Worm (Caenorhabditis elegans): Measurements from ENCODE around the gene F28A12.3.

DNA sequence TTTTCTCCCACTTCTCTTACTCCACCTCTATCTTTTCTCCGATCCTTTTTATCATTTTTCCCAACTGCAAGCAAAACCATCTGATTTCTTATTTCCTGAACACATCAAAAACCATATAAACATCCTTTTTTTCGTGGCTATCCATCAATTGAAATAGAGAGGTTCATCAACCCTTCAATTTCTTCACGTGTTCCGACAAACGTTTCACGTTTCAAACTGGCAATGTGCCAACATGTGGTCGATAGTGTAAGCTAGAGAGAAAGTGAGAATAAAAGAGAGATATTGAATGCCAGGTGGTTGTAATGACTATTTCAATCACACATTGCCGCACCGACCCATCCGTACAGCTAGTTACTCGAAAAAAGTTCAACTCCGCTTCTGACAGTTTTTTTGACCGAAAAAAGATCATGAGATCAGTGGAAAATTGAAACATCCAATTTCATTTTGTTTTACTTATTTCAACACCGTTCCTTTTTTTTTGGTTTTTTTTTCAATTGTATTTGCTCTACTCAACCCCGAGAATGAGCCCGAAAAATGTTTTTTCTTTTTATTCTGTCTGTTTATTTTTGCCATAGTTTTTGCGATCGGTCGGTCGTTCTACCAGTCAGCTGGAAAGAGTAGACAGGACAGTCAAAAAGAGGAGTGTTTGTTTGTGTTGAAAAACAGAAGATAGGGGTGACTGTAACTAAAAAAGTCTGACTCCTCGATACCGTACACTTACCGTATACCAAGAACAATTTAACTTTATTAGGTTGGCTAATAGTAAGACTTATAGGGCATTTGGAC lies 17.6 kb upstream of the F28A12.3 start:
- TF ChIP-seq ztf-23 (GFP tag; IDR thresholded peaks at IDR 0.05) (no peak), ztf-29 (GFP tag; IDR thresholded peaks at IDR 0.05) (no peak), ref-1 (GFP tag; conservative IDR thresholded peaks at IDR 0.05) (no peak), cog-1 (tag; optimal IDR thresholded peaks at IDR 0.05) (no peak), flt-1 (GFP tag; IDR thresholded peaks at IDR 0.05) (no peak), med-1 (GFP tag; optimal IDR thresholded peaks at IDR 0.05; ENCODE audit: insufficient read depth) (no peak), tab-1 (GFP tag; IDR thresholded peaks at IDR 0.05) (no peak), T22C8.4 (GFP tag; IDR thresholded peaks at IDR 0.05) (no peak), klf-2 (GFP tag; conservative IDR thresholded peaks at IDR 0.05) (no peak)
